Fruit fly (Drosophila melanogaster) whole organism, adult: ENCODE data around the gene Ccp84Ad.

ENCODE experiments used
- CG11617 ChIP-seq: fragments of 200-800 bp; sonication (Bioruptor generic); optimal IDR thresholded peaks from 2 replicates; lab custom pipeline; 2017; ENCODE audit warnings: mild to moderate bottlenecking, missing biosample characterization, missing genetic modification reagents, missing genetic modification characterization
- CG12768 ChIP-seq: fragments of 200-800 bp; sonication (Bioruptor generic); optimal IDR thresholded peaks from 2 replicates; lab custom pipeline; 2017; ENCODE audit warnings: missing biosample characterization, missing genetic modification characterization, mild to moderate bottlenecking, moderate library complexity, missing genetic modification reagents
- CG14711 ChIP-seq: fragments of 200-800 bp; sonication (Bioruptor generic); optimal IDR thresholded peaks from 2 replicates; lab custom pipeline; 2018; ENCODE audit warnings: missing biosample characterization, mild to moderate bottlenecking, missing genetic modification characterization, moderate library complexity
- CG1620 ChIP-seq: fragments of 200-800 bp; sonication (Bioruptor generic); optimal IDR thresholded peaks from 2 replicates; lab custom pipeline; 2016; ENCODE audit warnings: missing biosample characterization, missing genetic modification characterization
- CG33017 ChIP-seq: fragments of 200-800 bp; sonication (Bioruptor generic); optimal IDR thresholded peaks from 2 replicates; lab custom pipeline; 2018; ENCODE audit warnings: missing biosample characterization, mild to moderate bottlenecking, missing genetic modification characterization, moderate library complexity
- CG5204 ChIP-seq: fragments of 200-800 bp; sonication (Bioruptor generic); optimal IDR thresholded peaks from 2 replicates; lab custom pipeline; 2016; ENCODE audit warnings: missing biosample characterization, missing genetic modification characterization
- CG7045 ChIP-seq: fragments of 200-800 bp; sonication (Bioruptor generic); optimal IDR thresholded peaks from 2 replicates; lab custom pipeline; 2017; ENCODE audit warnings: missing biosample characterization, mild to moderate bottlenecking, missing genetic modification characterization
- CG7101 ChIP-seq: fragments of 200-800 bp; sonication (Bioruptor generic); optimal IDR thresholded peaks from 2 replicates; lab custom pipeline; 2018; ENCODE audit warnings: missing biosample characterization, mild to moderate bottlenecking, missing genetic modification characterization, moderate library complexity
- Clk ChIP-seq: fragments of 200-800 bp; sonication (Bioruptor generic); optimal IDR thresholded peaks from 2 replicates; lab custom pipeline; 2017; ENCODE audit warnings: missing biosample characterization, missing genetic modification characterization
- Crg-1 ChIP-seq: fragments of 200-800 bp; sonication (Bioruptor generic); optimal IDR thresholded peaks from 2 replicates; lab custom pipeline; 2016; ENCODE audit warnings: missing biosample characterization, missing genetic modification characterization
- Hr96 ChIP-seq: fragments of 200-800 bp; sonication (Bioruptor generic); optimal IDR thresholded peaks from 2 replicates; lab custom pipeline; 2016; ENCODE audit warnings: missing biosample characterization, missing genetic modification characterization
- Mnt ChIP-seq: fragments of 200-800 bp; sonication (Bioruptor generic); optimal IDR thresholded peaks from 2 replicates; lab custom pipeline; 2016; ENCODE audit warnings: missing biosample characterization, mild to moderate bottlenecking, missing genetic modification characterization
- bab1 ChIP-seq: fragments of 200-800 bp; sonication (Bioruptor generic); optimal IDR thresholded peaks from 3 replicates; lab custom pipeline; 2019; ENCODE audit warnings: missing biosample characterization, mild to moderate bottlenecking, missing genetic modification characterization, moderate library complexity
- cic ChIP-seq: fragments of 200-800 bp; sonication (Bioruptor generic); optimal IDR thresholded peaks from 2 replicates; lab custom pipeline; 2017; ENCODE audit warnings: missing biosample characterization, mild to moderate bottlenecking, missing genetic modification characterization, moderate library complexity
- cnc ChIP-seq, 2 experiments: fragments of >200 bp; optimal IDR thresholded peaks; 2 replicates each; lab custom pipeline; 2017
- kay ChIP-seq: fragments of 200-800 bp; sonication (Bioruptor generic); peaks from one replicate; lab custom pipeline; 2016; ENCODE audit warnings: missing biosample characterization, missing genetic modification characterization, borderline replicate concordance
- ovo ChIP-seq: fragments of 200-800 bp; sonication (Bioruptor generic); optimal IDR thresholded peaks from 2 replicates; lab custom pipeline; 2016; ENCODE audit warnings: missing biosample characterization, missing genetic modification characterization
- pad ChIP-seq: fragments of 200-800 bp; sonication (Bioruptor generic); optimal IDR thresholded peaks from 3 replicates; lab custom pipeline; 2017; ENCODE audit warnings: missing biosample characterization, missing genetic modification characterization, mild to moderate bottlenecking, moderate library complexity, missing genetic modification reagents
- tj ChIP-seq: fragments of 200-800 bp; sonication (Bioruptor generic); optimal IDR thresholded peaks from 3 replicates; lab custom pipeline; 2017; ENCODE audit warnings: missing biosample characterization, mild to moderate bottlenecking, missing genetic modification characterization, moderate library complexity
- toe ChIP-seq: fragments of 200-800 bp; sonication (Bioruptor generic); optimal IDR thresholded peaks from 2 replicates; lab custom pipeline; 2016; ENCODE audit warnings: missing biosample characterization, missing genetic modification characterization

The Ccp84Ad gene

DNA sequence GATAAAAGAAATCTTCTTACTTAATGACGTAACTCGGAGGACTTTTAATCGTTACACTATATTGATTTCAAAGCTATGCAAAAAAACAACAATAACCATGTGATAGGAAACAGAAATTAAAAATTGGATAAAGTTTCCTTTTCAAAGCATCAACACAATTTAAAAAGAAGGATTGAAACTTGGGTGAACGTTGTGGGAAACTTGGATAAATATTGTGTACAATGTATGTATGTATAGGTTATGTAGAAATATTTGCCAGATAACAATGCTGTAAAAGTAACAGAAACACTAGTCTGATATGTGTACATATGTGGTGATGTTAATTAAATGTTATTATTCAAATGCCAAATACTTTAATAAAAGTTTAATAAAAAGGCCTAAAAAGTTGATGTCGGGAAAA lies 13.8 kb downstream of the Ccp84Ad start:
- TF ChIP-seq cic: no peak
- no peak for TF ChIP-seq CG12768 (GFP tag; lab: Kevin White, UChicago)
- TF ChIP-seq pad: no peak
- no peak for TF ChIP-seq toe (GFP tag; lab: Kevin White, UChicago)
- no peak for TF ChIP-seq Crg-1 (GFP tag; lab: Kevin White, UChicago)
- TF ChIP-seq Clk: no peak
- no peak for TF ChIP-seq Mnt (GFP tag; lab: Kevin White, UChicago)
- no peak for TF ChIP-seq kay (GFP tag; lab: Kevin White, UChicago)
- no peak for TF ChIP-seq CG5204
- TF ChIP-seq bab1 (GFP tag; lab: Kevin White, UChicago): no peak
- TF ChIP-seq CG33017 (tag; lab: Kevin White, UChicago): no peak
- no peak for TF ChIP-seq Hr96 (GFP tag; lab: Kevin White, UChicago)
- TF ChIP-seq ovo (GFP tag; lab: Kevin White, UChicago): no peak
- no peak for TF ChIP-seq CG7101 (tag; lab: Kevin White, UChicago)
- TF ChIP-seq CG7045 (GFP tag; lab: Kevin White, UChicago): no peak
- TF ChIP-seq CG1620 (GFP tag; lab: Kevin White, UChicago): no peak
- TF ChIP-seq cnc (optimal IDR thresholded peaks at IDR 0.05; lab: Kevin White, UChicago): no peak
- TF ChIP-seq CG14711 (tag; lab: Kevin White, UChicago): no peak

DNA sequence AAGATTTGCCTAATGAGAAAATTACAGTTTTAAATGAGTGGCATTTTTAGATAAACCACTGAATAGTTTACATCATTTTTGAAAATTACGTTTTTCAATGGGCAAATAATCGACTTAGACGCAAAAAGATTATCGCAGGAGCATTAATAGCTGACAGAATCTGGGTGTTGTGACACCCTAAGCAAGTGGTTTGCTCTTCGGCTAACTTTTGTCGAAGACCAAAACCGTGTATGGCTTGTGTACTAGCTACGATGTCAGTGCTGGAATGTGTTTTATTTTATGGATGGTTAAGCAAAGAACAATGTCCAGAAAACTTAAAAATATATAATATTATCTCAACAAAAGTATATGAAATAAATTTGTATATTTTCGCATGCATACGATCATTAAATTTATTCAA lies 16.3 kb downstream of the Ccp84Ad start:
- TF ChIP-seq Hr96 (GFP tag; lab: Kevin White, UChicago): no peak
- no peak for TF ChIP-seq CG1620 (GFP tag; lab: Kevin White, UChicago)

dm6 chr3R:6723537-6724171 lies 31.1 kb downstream of the Ccp84Ad start:
- no peak for TF ChIP-seq CG5204
- no peak for TF ChIP-seq tj (GFP tag; lab: Kevin White, UChicago)
- no peak for TF ChIP-seq bab1 (GFP tag; lab: Kevin White, UChicago)
- no peak for TF ChIP-seq cnc (optimal IDR thresholded peaks at IDR 0.05; lab: Kevin White, UChicago)
- TF ChIP-seq CG7101 (tag; lab: Kevin White, UChicago): no peak
- no peak for TF ChIP-seq cic
- no peak for TF ChIP-seq Crg-1 (GFP tag; lab: Kevin White, UChicago)
- no peak for TF ChIP-seq CG11617 (GFP tag; lab: Kevin White, UChicago)
- no peak for TF ChIP-seq CG33017 (tag; lab: Kevin White, UChicago)

DNA sequence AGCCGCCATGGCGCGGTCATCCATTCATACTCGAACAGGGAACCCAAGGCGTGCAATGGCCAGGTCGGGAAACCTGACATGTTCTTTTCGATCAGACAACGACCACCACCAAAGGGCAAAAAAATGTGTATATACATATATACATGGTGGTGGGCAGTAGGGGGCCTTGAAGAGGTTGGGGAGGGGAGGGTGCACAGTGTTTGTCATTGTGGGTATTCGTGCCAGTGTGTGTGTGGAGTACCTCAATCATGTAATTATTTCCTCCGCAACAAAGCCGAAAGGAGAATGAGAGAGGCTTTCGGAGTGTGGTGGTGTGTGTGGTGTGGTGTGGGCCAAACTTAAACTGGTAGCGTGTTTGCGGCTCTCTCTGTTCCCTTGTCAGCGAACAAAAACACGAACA lies 33.6 kb downstream of the Ccp84Ad start:
- TF ChIP-seq bab1 (GFP tag; lab: Kevin White, UChicago) (no peak), cnc (optimal IDR thresholded peaks at IDR 0.05; lab: Kevin White, UChicago) (no peak), pad (no peak), Crg-1 (GFP tag; lab: Kevin White, UChicago) (no peak), Mnt (GFP tag; lab: Kevin White, UChicago) (no peak), cic (no peak), CG7045 (GFP tag; lab: Kevin White, UChicago) (no peak), ovo (GFP tag; lab: Kevin White, UChicago) (no peak), CG33017 (tag; lab: Kevin White, UChicago) (no peak), CG11617 (GFP tag; lab: Kevin White, UChicago) (no peak), CG14711 (tag; lab: Kevin White, UChicago) (no peak), CG7101 (tag; lab: Kevin White, UChicago) (no peak), kay (GFP tag; lab: Kevin White, UChicago) (no peak), toe (GFP tag; lab: Kevin White, UChicago) (no peak), CG12768 (GFP tag; lab: Kevin White, UChicago) (no peak), Hr96 (GFP tag; lab: Kevin White, UChicago) (no peak), Clk (no peak)

- no peak for TF ChIP-seq Crg-1 (GFP tag; lab: Kevin White, UChicago)
Observed at dm6 chr3R:6735722-6736121, 43.2 kb downstream of the Ccp84Ad start.

DNA sequence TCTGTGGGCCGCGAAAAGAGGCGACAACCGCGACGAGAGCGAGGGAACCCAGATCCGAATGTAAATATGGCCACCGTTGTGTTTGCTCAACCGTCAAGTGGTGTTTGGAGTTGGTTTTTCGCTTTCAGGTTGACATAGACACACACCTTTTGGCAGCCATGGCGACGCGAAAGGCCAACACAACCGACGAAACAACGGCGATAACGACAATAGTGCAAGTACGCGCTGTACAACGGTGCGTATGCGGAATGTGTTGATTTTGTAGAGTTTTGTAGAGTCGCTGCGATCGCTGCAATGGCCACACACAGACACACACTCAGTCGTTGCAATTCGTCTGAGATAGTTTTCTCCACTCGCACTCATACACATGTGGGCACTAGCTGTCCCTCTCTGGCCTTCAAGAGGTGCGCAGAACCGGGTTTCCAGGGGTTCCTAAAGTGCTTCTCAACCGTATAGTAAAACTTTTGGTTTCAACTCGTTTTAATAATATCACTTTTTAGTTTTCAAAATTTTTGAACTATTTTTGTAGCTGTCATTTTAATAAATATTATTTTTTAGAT lies 48.9 kb downstream of the Ccp84Ad start:
- TF ChIP-seq Clk (no peak), CG14711 (tag; lab: Kevin White, UChicago) (no peak), Mnt (GFP tag; lab: Kevin White, UChicago) (no peak), ovo (GFP tag; lab: Kevin White, UChicago) (no peak), tj (GFP tag; lab: Kevin White, UChicago) (no peak), CG7045 (GFP tag; lab: Kevin White, UChicago) (no peak), CG7101 (tag; lab: Kevin White, UChicago) (no peak), CG5204 (no peak), cnc (optimal IDR thresholded peaks at IDR 0.05; lab: Kevin White, UChicago) (no peak), pad (no peak), bab1 (GFP tag; lab: Kevin White, UChicago) (no peak), CG12768 (GFP tag; lab: Kevin White, UChicago) (no peak), Hr96 (GFP tag; lab: Kevin White, UChicago) (no peak), CG33017 (tag; lab: Kevin White, UChicago) (no peak), kay (GFP tag; lab: Kevin White, UChicago) (no peak), CG11617 (GFP tag; lab: Kevin White, UChicago) (no peak), CG1620 (GFP tag; lab: Kevin White, UChicago) (no peak), cic (no peak)
